Worm (Caenorhabditis elegans) whole organism, L4 larva: ENCODE results near the gene T01H3.3.

Experiments
- F26F4.8 ChIP-seq: fragments of 200-800 bp; sonication (Bioruptor generic); conservative IDR thresholded peaks from 2 replicates; pipeline ENCODE4 v1.3.6; 2022; ENCODE audit warnings: missing genetic modification characterization, missing compliant biosample characterization
- R02D3.7 ChIP-seq: fragments of 150-350 bp; sonication (generic microtip); optimal IDR thresholded peaks from 3 replicates; lab custom pipeline; 2014; ENCODE audit warnings: missing biosample characterization, missing genetic modification characterization
- T20F7.1 ChIP-seq: fragments of 200-800 bp; sonication (Bioruptor generic); optimal IDR thresholded peaks from 2 replicates; lab custom pipeline; 2018; ENCODE audit warnings: mild to moderate bottlenecking, missing genetic modification characterization, missing compliant biosample characterization
- Y75B8A.6 ChIP-seq: fragments of 200-800 bp; sonication (Bioruptor generic); IDR thresholded peaks from 2 replicates; pipeline ENCODE4 v1.3.6; 2022; ENCODE audit warnings: missing genetic modification reagents, missing genetic modification characterization, missing compliant biosample characterization
- aha-1 ChIP-seq: fragments of 150-350 bp; peaks from one replicate; lab custom pipeline; 2014; ENCODE audit warnings: missing biosample characterization, missing genetic modification characterization
- aly-2 ChIP-seq: sonication (generic microtip); optimal IDR thresholded peaks from 2 replicates; lab custom pipeline; 2018; ENCODE audit warnings: missing biosample characterization, missing genetic modification characterization
- ama-1 ChIP-seq: fragments of 150-350 bp; optimal IDR thresholded peaks from 2 replicates; lab custom pipeline; 2014; ENCODE audit warnings: inconsistent platforms, mixed read lengths
- arid-1 ChIP-seq: fragments of 200-800 bp; sonication (Bioruptor generic); conservative IDR thresholded peaks from 2 replicates; pipeline ENCODE4 v1.3.6; 2022; ENCODE audit warnings: missing genetic modification reagents, missing genetic modification characterization, missing compliant biosample characterization
- attf-4 ChIP-seq: sonication (generic microtip); optimal IDR thresholded peaks from 3 replicates; lab custom pipeline; 2017; ENCODE audit warnings: missing biosample characterization, missing genetic modification characterization
- ceh-82 ChIP-seq: sonication (generic microtip); optimal IDR thresholded peaks from 2 replicates; lab custom pipeline; 2017; ENCODE audit warnings: missing biosample characterization, missing genetic modification characterization
- ces-1 ChIP-seq: fragments of 150-350 bp; sonication (generic microtip); optimal IDR thresholded peaks from 4 replicates; lab custom pipeline; 2014; ENCODE audit warnings: missing biosample characterization, missing genetic modification reagents, missing genetic modification characterization
- daf-12 ChIP-seq: fragments of 150-350 bp; optimal IDR thresholded peaks from 2 replicates; lab custom pipeline; 2014; ENCODE audit warnings: missing biosample characterization, missing genetic modification reagents, missing genetic modification characterization
- daf-16 ChIP-seq, 3 experiments: sonication (generic microtip); optimal IDR thresholded peaks; 2 replicates each; lab custom pipeline; 2016 to 2017; ENCODE audit warnings: missing genetic modification characterization in 3 of 3, missing genetic modification reagents in 3 of 3, mild to moderate bottlenecking in 2 of 3, missing compliant biosample characterization in 2 of 3, missing biosample characterization in 1 of 3, moderate library complexity in 1 of 3
- dmd-6 ChIP-seq: fragments of 200-800 bp; sonication (Bioruptor generic); IDR thresholded peaks from 2 replicates; pipeline ENCODE4 v1.3.6; 2022; ENCODE audit warnings: missing genetic modification reagents, missing genetic modification characterization, missing compliant biosample characterization
- fkh-10 ChIP-seq: fragments of 150-350 bp; optimal IDR thresholded peaks from 2 replicates; lab custom pipeline; 2014; ENCODE audit warnings: missing biosample characterization, missing genetic modification reagents, missing genetic modification characterization
- hif-1 ChIP-seq, 2 experiments: sonication (generic microtip); optimal IDR thresholded peaks; 2 replicates each; lab custom pipeline; 2016 to 2017; ENCODE audit warnings: missing compliant biosample characterization in 2 of 2, missing genetic modification characterization in 2 of 2, missing genetic modification reagents in 2 of 2, missing genotype in 2 of 2, mild to moderate bottlenecking in 1 of 2
- hlh-11 ChIP-seq: fragments of 200-800 bp; sonication (Bioruptor generic); optimal IDR thresholded peaks from 2 replicates; lab custom pipeline; 2018; ENCODE audit warnings: mild to moderate bottlenecking, missing genetic modification characterization, missing compliant biosample characterization
- hlh-30 ChIP-seq: sonication (generic microtip); optimal IDR thresholded peaks from 2 replicates; lab custom pipeline; 2017; ENCODE audit warnings: antibody characterized with exemption, mild to moderate bottlenecking, missing genetic modification characterization, missing compliant biosample characterization; ENCODE audit not compliant: insufficient read depth
- hmg-1.1 ChIP-seq: fragments of 200-800 bp; sonication (Bioruptor generic); IDR thresholded peaks from 2 replicates; pipeline ENCODE4 v1.3.6; 2022; ENCODE audit warnings: missing genetic modification reagents, missing genetic modification characterization, missing compliant biosample characterization
- jun-1 ChIP-seq: fragments of 150-350 bp; optimal IDR thresholded peaks from 2 replicates; lab custom pipeline; 2014; ENCODE audit warnings: missing biosample characterization, missing genetic modification reagents, missing genetic modification characterization
- lim-7 ChIP-seq: fragments of 200-800 bp; sonication (Bioruptor generic); IDR thresholded peaks from 2 replicates; pipeline ENCODE4 v1.3.6; 2022; ENCODE audit warnings: missing genetic modification characterization, missing compliant biosample characterization
- lsy-2 ChIP-seq, 2 experiments: fragments of 150-350 bp in 1 of 2; sonication (generic microtip) in 1 of 2; optimal IDR thresholded peaks; 2 replicates each; lab custom pipeline; 2014 to 2017; ENCODE audit warnings: missing biosample characterization in 2 of 2, missing genetic modification characterization in 2 of 2
- madf-9 ChIP-seq: fragments of 200-800 bp; sonication (Bioruptor generic); conservative IDR thresholded peaks from 2 replicates; pipeline ENCODE4 v1.3.6; 2022; ENCODE audit warnings: missing genetic modification reagents, missing genetic modification characterization, missing compliant biosample characterization
- mes-2 ChIP-seq: sonication (generic microtip); optimal IDR thresholded peaks from 2 replicates; lab custom pipeline; 2016; ENCODE audit warnings: missing genotype, mild to moderate bottlenecking, missing genetic modification characterization, missing compliant biosample characterization; ENCODE audit not compliant: poor library complexity, severe bottlenecking
- nhr-11 ChIP-seq: fragments of 150-350 bp; optimal IDR thresholded peaks from 2 replicates; lab custom pipeline; 2014; ENCODE audit warnings: missing biosample characterization, missing genetic modification characterization
- nhr-111 ChIP-seq: fragments of 200-800 bp; sonication (Bioruptor generic); optimal IDR thresholded peaks from 2 replicates; lab custom pipeline; 2018; ENCODE audit warnings: mild to moderate bottlenecking, missing genetic modification characterization, missing compliant biosample characterization
- nhr-48 ChIP-seq: sonication (generic microtip); optimal IDR thresholded peaks from 2 replicates; lab custom pipeline; 2016; ENCODE audit warnings: mild to moderate bottlenecking, missing genetic modification characterization, missing compliant biosample characterization
- nhr-77 ChIP-seq: fragments of 150-350 bp; optimal IDR thresholded peaks from 2 replicates; lab custom pipeline; 2014; ENCODE audit warnings: missing biosample characterization, missing genetic modification characterization
- pha-4 ChIP-seq, 2 experiments: fragments of 150-350 bp in 1 of 2; fragments of 200-800 bp in 1 of 2; sonication (Bioruptor generic) in 1 of 2; IDR thresholded peaks in 1 of 2; optimal IDR thresholded peaks in 1 of 2; 2 replicates each; pipeline versions ENCODE4 v1.3.6 to Lab custom; 2014 to 2022; ENCODE audit warnings: missing genetic modification characterization in 2 of 2, missing genetic modification reagents in 2 of 2, missing biosample characterization in 1 of 2, missing compliant biosample characterization in 1 of 2
- pqm-1 ChIP-seq: sonication (generic microtip); optimal IDR thresholded peaks from 2 replicates; lab custom pipeline; 2017; ENCODE audit warnings: missing biosample characterization, missing genetic modification characterization
- set-16 ChIP-seq: fragments of 200-800 bp; sonication (Bioruptor generic); IDR thresholded peaks from 2 replicates; pipeline ENCODE4 v1.3.6; 2022; ENCODE audit warnings: missing genetic modification reagents, missing genetic modification characterization, missing compliant biosample characterization
- spr-1 ChIP-seq: sonication (generic microtip); optimal IDR thresholded peaks from 2 replicates; lab custom pipeline; 2016; ENCODE audit warnings: mild to moderate bottlenecking, missing genetic modification characterization, missing compliant biosample characterization
- tra-1 ChIP-seq: fragments of 200-800 bp; sonication (Bioruptor generic); IDR thresholded peaks from 2 replicates; pipeline ENCODE4 v1.3.6; 2022; ENCODE audit warnings: missing genetic modification reagents, missing genetic modification characterization, missing compliant biosample characterization
- unc-130 ChIP-seq: sonication (generic microtip); optimal IDR thresholded peaks from 2 replicates; lab custom pipeline; 2016; ENCODE audit warnings: missing genetic modification reagents, missing genetic modification characterization, missing compliant biosample characterization
- unc-39 ChIP-seq: sonication (generic microtip); optimal IDR thresholded peaks from 2 replicates; lab custom pipeline; 2017; ENCODE audit warnings: missing biosample characterization, missing genetic modification characterization
- unc-62 ChIP-seq, 3 experiments: fragments of 150-350 bp in 1 of 3; sonication (generic microtip); optimal IDR thresholded peaks in 2 of 3; peaks in 1 of 3; 1 replicate in 1 of 3; 2 replicates in 2 of 3; lab custom pipeline; 2014 to 2017; ENCODE audit warnings: missing biosample characterization in 3 of 3, missing genetic modification characterization in 3 of 3, missing genetic modification reagents in 3 of 3, missing genotype in 1 of 3
- zag-1 ChIP-seq: fragments of 150-350 bp; optimal IDR thresholded peaks from 2 replicates; lab custom pipeline; 2014; ENCODE audit warnings: missing biosample characterization, missing genetic modification characterization
- zip-11 ChIP-seq: fragments of 200-800 bp; sonication (Bioruptor generic); IDR thresholded peaks from 2 replicates; pipeline ENCODE4 v1.3.6; 2022; ENCODE audit warnings: missing genetic modification characterization, missing compliant biosample characterization
- zip-2 ChIP-seq: fragments of 150-350 bp; optimal IDR thresholded peaks from 2 replicates; lab custom pipeline; 2014; ENCODE audit warnings: missing biosample characterization, missing genetic modification characterization
- ztf-11 ChIP-seq: fragments of 150-350 bp; optimal IDR thresholded peaks from 2 replicates; lab custom pipeline; 2014; ENCODE audit warnings: missing biosample characterization, missing genetic modification characterization
- ztf-7 ChIP-seq: fragments of 150-350 bp; optimal IDR thresholded peaks from 2 replicates; lab custom pipeline; 2014; ENCODE audit warnings: missing biosample characterization, missing genetic modification characterization

T01H3.3 gene

DNA sequence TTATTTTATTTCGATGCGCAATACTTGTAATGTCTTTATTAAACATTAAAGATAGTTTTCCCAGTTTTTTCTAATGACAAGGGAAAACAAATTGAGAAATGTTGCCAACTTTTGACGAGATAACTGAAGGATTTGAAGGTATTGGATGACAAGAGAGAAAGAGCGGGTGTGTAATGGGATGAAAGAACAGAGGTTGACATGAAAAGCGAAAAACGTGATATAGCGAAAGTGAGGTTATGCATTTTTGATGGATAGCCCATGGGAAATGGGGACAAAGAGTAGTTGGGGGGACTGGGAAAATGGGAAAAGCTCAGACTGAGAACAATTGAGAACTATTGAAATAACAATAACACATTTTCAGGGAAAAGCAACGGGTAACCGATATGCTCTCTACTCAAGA is 21.5 kb upstream of the T01H3.3 start:
- TF ChIP-seq T20F7.1, result peak; percentile 1
- no peak for TF ChIP-seq pqm-1 (tag; lab: Kevin White, UChicago)
- 0 out of 2 replicates have a peak, but pooled peaks have one; percentile 36 for TF ChIP-seq madf-9 (GFP tag; lab: Robert Waterston, UW)
- no peak for TF ChIP-seq ama-1 (lab: Kevin White, UChicago)
- TF ChIP-seq set-16 (GFP tag; lab: Robert Waterston, UW), result no peak
- peak in 1 of 2 experiments; percentile 98 for TF ChIP-seq unc-62 (GFP tag; optimal IDR thresholded peaks at IDR 0.05 in 1 of 2; lab: Kevin White, UChicago)
- TF ChIP-seq unc-62 (tag; optimal IDR thresholded peaks at IDR 0.05; lab: Kevin White, UChicago), result no peak
- TF ChIP-seq ztf-7 (tag; lab: Kevin White, UChicago), result no peak
- peak in 1 of 2 experiments; percentile 0 for TF ChIP-seq lsy-2 (tag; optimal IDR thresholded peaks at IDR 0.05; lab: Kevin White, UChicago)
- no peak for TF ChIP-seq lim-7 (GFP tag; lab: Robert Waterston, UW)
- no peak for TF ChIP-seq aly-2 (tag; lab: Kevin White, UChicago)
- TF ChIP-seq F26F4.8 (GFP tag; lab: Robert Waterston, UW), result no peak
- TF ChIP-seq hlh-30 (tag; lab: Kevin White, UChicago), result peak; percentile 19

DNA sequence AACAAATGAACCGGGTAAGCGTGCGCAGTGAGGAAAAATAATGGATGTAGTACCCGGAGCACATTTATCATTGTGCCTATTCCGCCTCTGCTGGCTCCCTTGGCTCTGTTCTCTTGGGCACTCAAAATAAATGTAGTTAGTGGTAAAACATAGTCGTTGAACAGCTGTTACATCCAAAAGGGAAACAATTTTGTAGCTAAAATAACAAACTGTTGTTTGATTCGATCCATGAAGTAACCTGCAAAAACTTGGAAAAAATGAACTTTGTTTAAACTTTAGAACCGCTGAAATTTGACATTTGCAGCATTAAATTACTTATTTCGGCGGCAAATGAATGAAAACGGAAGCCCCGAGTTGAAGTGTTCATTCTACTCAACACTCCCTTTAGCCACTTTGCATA is 20.0 kb upstream of the T01H3.3 start:
- TF ChIP-seq aha-1 (tag; lab: Kevin White, UChicago), result peak; percentile 78
- TF ChIP-seq ces-1 (GFP tag; lab: Kevin White, UChicago), result no peak
- TF ChIP-seq unc-39 (tag; lab: Kevin White, UChicago), result no peak
- TF ChIP-seq unc-62 (GFP tag; optimal IDR thresholded peaks at IDR 0.05 in 1 of 2; lab: Kevin White, UChicago), result peak in 1 of 2 experiments; percentile 68
- TF ChIP-seq unc-62 (tag; optimal IDR thresholded peaks at IDR 0.05; lab: Kevin White, UChicago), result no peak

DNA sequence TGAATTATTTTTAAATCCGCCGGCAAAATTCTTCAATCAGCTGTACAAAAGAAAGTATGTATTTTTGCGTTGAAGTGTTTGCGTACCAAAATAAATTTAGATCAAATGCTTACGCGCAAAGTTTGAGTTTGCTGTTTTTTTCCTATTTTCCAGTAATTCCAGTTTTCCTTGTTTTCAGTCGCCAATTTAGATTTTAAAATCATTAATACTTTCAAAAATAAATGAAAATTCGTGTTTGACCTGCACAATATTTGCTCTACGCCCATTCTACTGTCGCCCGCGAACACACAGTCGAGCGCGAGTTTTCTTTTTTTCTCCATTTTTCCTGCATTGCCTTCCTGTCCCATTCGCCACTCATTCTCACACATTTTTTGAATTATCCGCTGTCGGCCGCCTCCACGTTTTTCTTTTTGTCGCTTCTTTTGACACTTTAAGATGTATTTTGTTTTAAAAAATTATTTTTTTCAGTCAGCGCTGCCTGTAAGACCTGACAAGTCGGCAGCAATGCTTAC is 19.1 kb upstream of the T01H3.3 start, which contains the start of gene ptc-1:
ptc-1 (plus strand) TSS at position 462 of the 512 bp plus-strand sequence.
- TF ChIP-seq Y75B8A.6 (GFP tag; lab: Robert Waterston, UW) (no peak), dmd-6 (GFP tag; lab: Robert Waterston, UW) (no peak), fkh-10 (no peak), spr-1 (tag; lab: Kevin White, UChicago) (no peak), pha-4 (GFP tag; IDR thresholded peaks at IDR 0.05; lab: Robert Waterston, UW) (no peak), pha-4 (tag; optimal IDR thresholded peaks at IDR 0.05; lab: Kevin White, UChicago) (no peak), ztf-11 (no peak), unc-130 (GFP tag; lab: Kevin White, UChicago) (peak; percentile 25), nhr-11 (tag; lab: Kevin White, UChicago) (no peak)

DNA sequence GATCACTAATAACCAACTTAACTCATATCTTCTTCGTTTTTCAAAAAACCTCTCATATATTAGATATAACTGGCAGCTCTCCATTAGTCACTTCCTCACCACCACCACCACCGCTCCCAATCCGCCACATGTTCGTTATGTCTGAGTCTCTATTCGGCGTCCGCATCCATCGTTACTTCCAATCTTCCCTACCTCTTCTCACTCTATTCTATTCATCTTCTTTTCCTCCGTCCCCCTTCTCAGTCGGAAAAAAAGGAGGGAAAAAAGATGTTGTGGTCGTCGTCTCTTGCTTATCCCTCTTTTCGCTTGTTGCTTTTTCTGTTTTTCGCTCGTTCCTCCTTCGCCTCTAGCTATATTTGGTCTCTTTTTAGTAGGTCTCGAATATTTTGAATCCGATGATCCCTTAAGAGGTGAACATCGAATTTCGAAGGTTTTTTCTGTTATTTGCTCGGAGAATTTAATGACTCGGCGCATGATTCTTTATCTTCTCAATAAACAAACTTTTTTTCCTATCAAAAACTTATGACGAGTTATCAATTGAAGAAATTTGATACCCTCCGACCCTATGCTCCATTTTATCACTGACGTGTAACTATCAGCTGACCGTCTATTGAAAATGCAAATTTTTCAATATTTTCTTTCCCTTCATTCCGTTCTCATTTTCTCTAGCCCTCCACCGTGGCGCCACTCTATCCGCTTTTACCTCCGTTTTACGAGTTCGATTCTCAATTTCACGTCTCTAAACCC is 18.3 kb upstream of the T01H3.3 start:
- TF ChIP-seq zip-11, result no peak
- TF ChIP-seq daf-16 (GFP tag; optimal IDR thresholded peaks at IDR 0.05; lab: Kevin White, UChicago), result no peak
- TF ChIP-seq daf-16 (tag; optimal IDR thresholded peaks at IDR 0.05; lab: Kevin White, UChicago), result peak; percentile 84
- TF ChIP-seq zip-2 (tag; lab: Kevin White, UChicago), result no peak
- TF ChIP-seq pha-4 (GFP tag; IDR thresholded peaks at IDR 0.05; lab: Robert Waterston, UW), result no peak
- TF ChIP-seq pha-4 (tag; optimal IDR thresholded peaks at IDR 0.05; lab: Kevin White, UChicago), result no peak
- TF ChIP-seq nhr-11 (tag; lab: Kevin White, UChicago), result no peak
- no peak for TF ChIP-seq zag-1
- no peak for TF ChIP-seq hif-1 (tag; optimal IDR thresholded peaks at IDR 0.05; lab: Kevin White, UChicago)
- TF ChIP-seq T20F7.1, result no peak
- no peak for TF ChIP-seq R02D3.7 (tag; lab: Kevin White, UChicago)
- TF ChIP-seq hmg-1.1, result peak; percentile 70
- TF ChIP-seq hlh-30 (tag; lab: Kevin White, UChicago), result peak; percentile 51
- TF ChIP-seq set-16 (GFP tag; lab: Robert Waterston, UW), result no peak
- TF ChIP-seq ceh-82 (tag; lab: Kevin White, UChicago), result no peak
- TF ChIP-seq nhr-48 (tag; lab: Kevin White, UChicago), result no peak
- no peak for TF ChIP-seq arid-1 (GFP tag; lab: Robert Waterston, UW)
- peak; percentile 68 for TF ChIP-seq mes-2 (tag; lab: Kevin White, UChicago)
- TF ChIP-seq tra-1, result no peak
- peak; percentile 28 for TF ChIP-seq hlh-11 (tag; lab: Kevin White, UChicago)
- TF ChIP-seq ces-1 (GFP tag; lab: Kevin White, UChicago), result no peak
- no peak for TF ChIP-seq jun-1 (tag; lab: Kevin White, UChicago)
- TF ChIP-seq aha-1 (tag; lab: Kevin White, UChicago), result peak; percentile 80
- no peak for TF ChIP-seq attf-4 (tag; lab: Kevin White, UChicago)
- TF ChIP-seq nhr-111 (GFP tag; lab: Kevin White, UChicago), result no peak
- TF ChIP-seq nhr-77, result peak; percentile 14
- no peak for TF ChIP-seq daf-12 (tag; lab: Kevin White, UChicago)
